Worm (Caenorhabditis elegans) whole organism, late embryonic: Measurements from ENCODE around the gene clec-234.

Source experiments
- Y22D7AL.16 ChIP-seq: sonication (generic microtip); optimal IDR thresholded peaks from 2 replicates; lab custom pipeline; 2016; ENCODE audit warnings: missing genetic modification characterization, missing compliant biosample characterization
- ama-1 ChIP-seq: fragments of 150-350 bp; optimal IDR thresholded peaks from 2 replicates; lab custom pipeline; 2014
- ceh-45 ChIP-seq: fragments of 200-800 bp; sonication (Bioruptor generic); IDR thresholded peaks from 2 replicates; pipeline ENCODE4 v1.3.6; 2022; ENCODE audit warnings: missing genetic modification reagents, missing genetic modification characterization, missing compliant biosample characterization
- ceh-6 ChIP-seq: fragments of 200-800 bp; sonication (Bioruptor generic); optimal IDR thresholded peaks from 2 replicates; lab custom pipeline; 2018; ENCODE audit warnings: mild to moderate bottlenecking, missing genetic modification characterization, missing compliant biosample characterization
- elt-2 ChIP-seq: sonication (generic microtip); optimal IDR thresholded peaks from 2 replicates; lab custom pipeline; 2016; ENCODE audit warnings: missing genetic modification reagents, missing genetic modification characterization, missing compliant biosample characterization
- nfya-1 ChIP-seq: sonication (generic microtip); optimal IDR thresholded peaks from 2 replicates; lab custom pipeline; 2017; ENCODE audit warnings: missing genetic modification characterization, mild to moderate bottlenecking, missing compliant biosample characterization, antibody characterized with exemption, moderate library complexity
- pag-3 ChIP-seq: sonication (generic microtip); optimal IDR thresholded peaks from 2 replicates; lab custom pipeline; 2016; ENCODE audit warnings: missing compliant biosample characterization, missing genetic modification characterization, borderline replicate concordance
- pha-4 ChIP-seq: fragments of 150-350 bp; optimal IDR thresholded peaks from 2 replicates; lab custom pipeline; 2018; ENCODE audit warnings: missing biosample characterization, missing genetic modification reagents, missing genetic modification characterization
- rnt-1 ChIP-seq: sonication (generic microtip); optimal IDR thresholded peaks from 2 replicates; lab custom pipeline; 2016; ENCODE audit warnings: missing genetic modification characterization, missing compliant biosample characterization
- sox-2 ChIP-seq: fragments of 200-800 bp; sonication (Bioruptor generic); IDR thresholded peaks from 2 replicates; pipeline ENCODE4 v1.3.6; 2022; ENCODE audit warnings: missing genetic modification reagents, missing genetic modification characterization, missing compliant biosample characterization

- no peak for TF ChIP-seq sox-2 (GFP tag; lab: Robert Waterston, UW)
- no peak for TF ChIP-seq pha-4
- no peak for TF ChIP-seq elt-2 (tag; lab: Kevin White, UChicago)
- no peak for TF ChIP-seq nfya-1 (tag; lab: Kevin White, UChicago)
- TF ChIP-seq rnt-1 (tag; lab: Kevin White, UChicago): no peak
- no peak for TF ChIP-seq ama-1 (lab: Kevin White, UChicago)
- no peak for TF ChIP-seq ceh-6 (GFP tag; lab: Kevin White, UChicago)
- TF ChIP-seq pag-3: no peak
- TF ChIP-seq ceh-45 (GFP tag; lab: Robert Waterston, UW): no peak
- TF ChIP-seq Y22D7AL.16 (tag; lab: Kevin White, UChicago): no peak
Observed at ce11 chrV:16437546-16437945, 4.2 kb upstream of the clec-234 start, which contains the start of gene F26D2.15.
